Worm (Caenorhabditis elegans): ENCODE results near the gene C33F10.12.

- no peak for TF ChIP-seq pqm-1 (tag; optimal IDR thresholded peaks at IDR 0.05)
- no peak for TF ChIP-seq nhr-77 (tag; optimal IDR thresholded peaks at IDR 0.05)
- TF ChIP-seq ztf-11 (tag; optimal IDR thresholded peaks at IDR 0.05), result no peak
Measured at ce11 chrII:4821739-4822138, 15.8 kb downstream of the C33F10.12 start, which contains the start of gene lact-5.
